Worm (Caenorhabditis elegans) whole organism, L2 larva: ENCODE results near the gene srsx-24.

ENCODE experiments used
- R02D3.7 ChIP-seq: fragments of 150-350 bp; optimal IDR thresholded peaks from 2 replicates; lab custom pipeline; 2014; ENCODE audit warnings: missing biosample characterization, missing genetic modification characterization
- aly-2 ChIP-seq: fragments of 150-350 bp; optimal IDR thresholded peaks from 2 replicates; lab custom pipeline; 2014; ENCODE audit warnings: missing biosample characterization, missing genetic modification characterization
- blmp-1 ChIP-seq: sonication (generic microtip); optimal IDR thresholded peaks from 2 replicates; lab custom pipeline; 2017; ENCODE audit warnings: missing genetic modification characterization, mild to moderate bottlenecking, missing compliant biosample characterization, antibody characterized with exemption, moderate library complexity; ENCODE audit not compliant: insufficient read depth
- elt-1 ChIP-seq: fragments of 150-350 bp; optimal IDR thresholded peaks from 2 replicates; lab custom pipeline; 2014; ENCODE audit warnings: missing biosample characterization, missing genetic modification characterization
- elt-3 ChIP-seq: sonication (generic microtip); optimal IDR thresholded peaks from 2 replicates; lab custom pipeline; 2017; ENCODE audit warnings: missing biosample characterization, missing genetic modification characterization
- lin-13 ChIP-seq: fragments of 150-350 bp; optimal IDR thresholded peaks from 2 replicates; lab custom pipeline; 2014; ENCODE audit warnings: missing biosample characterization, missing genetic modification reagents, missing genetic modification characterization
- mdl-1 ChIP-seq, 2 experiments: fragments of 150-350 bp in 1 of 2; sonication (generic microtip) in 1 of 2; optimal IDR thresholded peaks; 2 replicates each; lab custom pipeline; 2017; ENCODE audit warnings: missing biosample characterization in 2 of 2, missing genetic modification characterization in 2 of 2
- nhr-25 ChIP-seq: fragments of 150-350 bp; sonication (generic microtip); optimal IDR thresholded peaks from 3 replicates; lab custom pipeline; 2014; ENCODE audit warnings: missing biosample characterization, missing genetic modification characterization
- unc-55 ChIP-seq: fragments of 150-350 bp; sonication (generic microtip); optimal IDR thresholded peaks from 3 replicates; lab custom pipeline; 2014; ENCODE audit warnings: missing biosample characterization, missing genetic modification reagents, missing genetic modification characterization
- ztf-4 ChIP-seq: fragments of 150-350 bp; optimal IDR thresholded peaks from 2 replicates; lab custom pipeline; 2014; ENCODE audit warnings: missing biosample characterization, missing genetic modification characterization

- TF ChIP-seq R02D3.7 (tag; lab: Kevin White, UChicago) (no peak), elt-3 (no peak), nhr-25 (no peak), ztf-4 (tag; lab: Kevin White, UChicago) (no peak), lin-13 (GFP tag; lab: Kevin White, UChicago) (no peak), blmp-1 (tag; lab: Kevin White, UChicago) (no peak), aly-2 (tag; lab: Kevin White, UChicago) (no peak), elt-1 (tag; lab: Kevin White, UChicago) (no peak), unc-55 (no peak), mdl-1 (tag; optimal IDR thresholded peaks at IDR 0.05; lab: Kevin White, UChicago) (no peak)
Measured at ce11 chrV:7339831-7340230, 39.5 kb downstream of the srsx-24 start, which contains the start of gene srh-187.
